Worm (Caenorhabditis elegans) whole organism, late embryonic: ENCODE data around the gene crn-5.
A peak's percentile ranks its signal among the peaks of the same experiment; 100 is the strongest.

Source experiments
- C38D4.7 ChIP-seq: fragments of 200-800 bp; sonication (Bioruptor generic); optimal IDR thresholded peaks from 2 replicates; lab custom pipeline; 2018; ENCODE audit warnings: mild to moderate bottlenecking, missing genetic modification characterization, moderate library complexity, missing compliant biosample characterization
- K09A11.1 ChIP-seq: sonication (generic microtip); optimal IDR thresholded peaks from 2 replicates; lab custom pipeline; 2017; ENCODE audit warnings: antibody characterized with exemption, mild to moderate bottlenecking, missing genetic modification characterization, missing compliant biosample characterization; ENCODE audit not compliant: insufficient read depth
- Y22D7AL.16 ChIP-seq: sonication (generic microtip); optimal IDR thresholded peaks from 2 replicates; lab custom pipeline; 2016; ENCODE audit warnings: missing genetic modification characterization, missing compliant biosample characterization
- ama-1 ChIP-seq: fragments of 150-350 bp; optimal IDR thresholded peaks from 2 replicates; lab custom pipeline; 2014
- ceh-14 ChIP-seq: sonication (generic microtip); optimal IDR thresholded peaks from 2 replicates; lab custom pipeline; 2016; ENCODE audit warnings: missing genotype, missing genetic modification characterization, missing compliant biosample characterization
- ceh-2 ChIP-seq: sonication (generic microtip); optimal IDR thresholded peaks from 2 replicates; lab custom pipeline; 2016; ENCODE audit warnings: missing genotype, missing genetic modification characterization, missing compliant biosample characterization
- ceh-24 ChIP-seq: sonication (generic microtip); optimal IDR thresholded peaks from 2 replicates; lab custom pipeline; 2016; ENCODE audit warnings: mild to moderate bottlenecking, missing genetic modification characterization, missing compliant biosample characterization
- ceh-31 ChIP-seq: sonication (generic microtip); optimal IDR thresholded peaks from 2 replicates; lab custom pipeline; 2016; ENCODE audit warnings: missing genetic modification characterization, missing compliant biosample characterization
- ceh-34 ChIP-seq: sonication (generic microtip); optimal IDR thresholded peaks from 2 replicates; lab custom pipeline; 2016; ENCODE audit warnings: mild to moderate bottlenecking, missing genetic modification characterization, missing compliant biosample characterization
- ceh-6 ChIP-seq: fragments of 200-800 bp; sonication (Bioruptor generic); optimal IDR thresholded peaks from 2 replicates; lab custom pipeline; 2018; ENCODE audit warnings: mild to moderate bottlenecking, missing genetic modification characterization, missing compliant biosample characterization
- dmd-4 ChIP-seq: sonication (generic microtip); optimal IDR thresholded peaks from 2 replicates; lab custom pipeline; 2016; ENCODE audit warnings: borderline replicate concordance, missing genetic modification characterization, missing compliant biosample characterization
- elt-2 ChIP-seq: sonication (generic microtip); optimal IDR thresholded peaks from 2 replicates; lab custom pipeline; 2016; ENCODE audit warnings: missing genetic modification reagents, missing genetic modification characterization, missing compliant biosample characterization
- elt-4 ChIP-seq: sonication (generic microtip); optimal IDR thresholded peaks from 2 replicates; lab custom pipeline; 2016; ENCODE audit warnings: missing genetic modification characterization, missing compliant biosample characterization
- ets-4 ChIP-seq: sonication (generic microtip); optimal IDR thresholded peaks from 2 replicates; lab custom pipeline; 2016; ENCODE audit warnings: missing genetic modification characterization, missing compliant biosample characterization
- fax-1 ChIP-seq: sonication (generic microtip); optimal IDR thresholded peaks from 2 replicates; lab custom pipeline; 2016; ENCODE audit warnings: missing genotype, missing genetic modification characterization, missing compliant biosample characterization
- fkh-6 ChIP-seq: sonication (generic microtip); optimal IDR thresholded peaks from 2 replicates; lab custom pipeline; 2016; ENCODE audit warnings: missing genetic modification characterization, missing compliant biosample characterization
- hlh-13 ChIP-seq: fragments of 200-800 bp; sonication (Bioruptor generic); optimal IDR thresholded peaks from 2 replicates; lab custom pipeline; 2018; ENCODE audit warnings: mild to moderate bottlenecking, missing genetic modification characterization, missing compliant biosample characterization
- hlh-15 ChIP-seq: sonication (generic microtip); optimal IDR thresholded peaks from 2 replicates; lab custom pipeline; 2016; ENCODE audit warnings: missing genetic modification characterization, missing compliant biosample characterization
- hlh-30 ChIP-seq: sonication (generic microtip); optimal IDR thresholded peaks from 2 replicates; lab custom pipeline; 2017; ENCODE audit warnings: antibody characterized with exemption, missing genetic modification characterization, missing compliant biosample characterization; ENCODE audit not compliant: insufficient read depth
- hlh-6 ChIP-seq: sonication (generic microtip); optimal IDR thresholded peaks from 2 replicates; lab custom pipeline; 2016; ENCODE audit warnings: missing genotype, missing genetic modification characterization, missing compliant biosample characterization
- hlh-8 ChIP-seq: sonication (generic microtip); optimal IDR thresholded peaks from 2 replicates; lab custom pipeline; 2016; ENCODE audit warnings: missing genotype, missing genetic modification characterization, missing compliant biosample characterization
- lim-6 ChIP-seq: sonication (generic microtip); optimal IDR thresholded peaks from 2 replicates; lab custom pipeline; 2016; ENCODE audit warnings: missing genetic modification characterization, missing compliant biosample characterization
- lin-11 ChIP-seq: fragments of 200-800 bp; sonication (Bioruptor generic); optimal IDR thresholded peaks from 2 replicates; lab custom pipeline; 2018; ENCODE audit warnings: mild to moderate bottlenecking, missing genetic modification characterization, missing compliant biosample characterization
- madf-2 ChIP-seq: sonication (generic microtip); optimal IDR thresholded peaks from 2 replicates; lab custom pipeline; 2017; ENCODE audit warnings: missing genetic modification characterization, missing compliant biosample characterization
- mec-3 ChIP-seq: sonication (generic microtip); optimal IDR thresholded peaks from 2 replicates; lab custom pipeline; 2016; ENCODE audit warnings: borderline replicate concordance, missing genetic modification characterization, missing compliant biosample characterization
- nhr-232 ChIP-seq: sonication (generic microtip); optimal IDR thresholded peaks from 2 replicates; lab custom pipeline; 2016; ENCODE audit warnings: missing genetic modification characterization, missing compliant biosample characterization
- npax-4 ChIP-seq: sonication (generic microtip); optimal IDR thresholded peaks from 2 replicates; lab custom pipeline; 2016; ENCODE audit warnings: missing genetic modification characterization, missing compliant biosample characterization
- odd-2 ChIP-seq: sonication (generic microtip); optimal IDR thresholded peaks from 2 replicates; lab custom pipeline; 2017; ENCODE audit warnings: antibody characterized with exemption, mild to moderate bottlenecking, missing genetic modification characterization, missing compliant biosample characterization
- pat-9 ChIP-seq: fragments of 200-800 bp; sonication (Bioruptor generic); optimal IDR thresholded peaks from 2 replicates; lab custom pipeline; 2018; ENCODE audit warnings: mild to moderate bottlenecking, missing genetic modification characterization, moderate library complexity, missing compliant biosample characterization
- rnt-1 ChIP-seq: sonication (generic microtip); optimal IDR thresholded peaks from 2 replicates; lab custom pipeline; 2016; ENCODE audit warnings: missing genetic modification characterization, missing compliant biosample characterization
- sox-4 ChIP-seq: sonication (generic microtip); optimal IDR thresholded peaks from 2 replicates; lab custom pipeline; 2017; ENCODE audit warnings: mild to moderate bottlenecking, missing genetic modification characterization, inconsistent platforms, missing compliant biosample characterization
- syd-9 ChIP-seq: sonication (generic microtip); optimal IDR thresholded peaks from 2 replicates; lab custom pipeline; 2016; ENCODE audit warnings: mild to moderate bottlenecking, missing genetic modification characterization, moderate library complexity, missing compliant biosample characterization
- tbx-2 ChIP-seq: sonication (generic microtip); optimal IDR thresholded peaks from 2 replicates; lab custom pipeline; 2016; ENCODE audit warnings: missing genetic modification characterization, missing compliant biosample characterization
- tbx-7 ChIP-seq: sonication (generic microtip); optimal IDR thresholded peaks from 2 replicates; lab custom pipeline; 2016; ENCODE audit warnings: missing genotype, missing genetic modification characterization, missing compliant biosample characterization
- ttx-3 ChIP-seq: sonication (generic microtip); optimal IDR thresholded peaks from 2 replicates; lab custom pipeline; 2016; ENCODE audit warnings: missing genetic modification reagents, missing genetic modification characterization, missing compliant biosample characterization
- unc-55 ChIP-seq: sonication (generic microtip); optimal IDR thresholded peaks from 2 replicates; lab custom pipeline; 2017; ENCODE audit warnings: missing biosample characterization, missing genetic modification reagents, missing genetic modification characterization
- unc-86 ChIP-seq: sonication (generic microtip); optimal IDR thresholded peaks from 2 replicates; lab custom pipeline; 2016; ENCODE audit warnings: missing genetic modification characterization, missing compliant biosample characterization
- zip-5 ChIP-seq: sonication (generic microtip); optimal IDR thresholded peaks from 2 replicates; lab custom pipeline; 2016; ENCODE audit warnings: missing genetic modification characterization, missing compliant biosample characterization
- ztf-16 ChIP-seq: sonication (generic microtip); optimal IDR thresholded peaks from 2 replicates; lab custom pipeline; 2017; ENCODE audit warnings: missing genetic modification characterization, missing compliant biosample characterization

The crn-5 gene

DNA sequence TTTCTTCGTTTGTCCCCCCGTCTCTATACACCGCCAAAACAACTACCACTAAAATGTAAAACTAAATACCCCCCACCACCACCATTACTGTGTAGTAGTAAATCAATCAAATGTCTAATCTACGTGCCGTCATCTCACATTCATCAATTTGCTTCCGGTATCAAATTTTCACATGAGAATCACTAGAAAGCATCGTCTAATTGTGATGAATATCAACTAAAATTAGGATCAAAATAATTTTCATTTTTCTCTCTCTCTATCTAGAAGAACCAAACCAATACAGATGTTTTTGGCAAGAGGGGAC lies 45.8 kb upstream of the crn-5 start:
- TF ChIP-seq unc-55 (peak; percentile 79), ceh-34 (tag; lab: Kevin White, UChicago) (no peak)

DNA sequence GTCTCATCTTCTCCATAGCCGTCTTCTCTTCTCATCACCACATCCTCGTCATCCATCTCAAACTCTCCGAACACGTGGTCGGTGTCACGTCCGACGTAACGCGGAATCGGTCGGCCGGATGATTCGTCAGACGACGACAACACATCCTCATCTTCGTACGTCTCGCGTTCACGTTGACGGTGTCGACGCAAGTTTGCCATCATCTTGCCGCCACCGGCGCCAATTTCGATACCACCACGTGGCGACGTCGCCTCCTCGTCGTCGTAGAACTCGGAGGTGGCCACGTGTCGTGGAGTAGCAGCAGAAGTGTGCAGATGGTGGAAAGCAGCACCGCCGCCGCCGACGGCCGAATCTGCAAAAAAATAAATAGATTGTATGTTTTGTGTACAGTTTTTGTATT lies 45.2 kb upstream of the crn-5 start:
- TF ChIP-seq hlh-8 (tag; lab: Kevin White, UChicago) = peak; percentile 26
- no peak for TF ChIP-seq odd-2 (tag; lab: Kevin White, UChicago)
- no peak for TF ChIP-seq zip-5 (tag; lab: Kevin White, UChicago)
- TF ChIP-seq tbx-2 (tag; lab: Kevin White, UChicago) = no peak
- no peak for TF ChIP-seq ceh-24 (tag; lab: Kevin White, UChicago)
- peak; percentile 12 for TF ChIP-seq elt-4 (tag; lab: Kevin White, UChicago)
- TF ChIP-seq ceh-14 (tag; lab: Kevin White, UChicago) = no peak
- TF ChIP-seq ets-4 (tag; lab: Kevin White, UChicago) = no peak
- no peak for TF ChIP-seq C38D4.7 (GFP tag; lab: Kevin White, UChicago)
- TF ChIP-seq ceh-6 (GFP tag; lab: Kevin White, UChicago) = no peak
- TF ChIP-seq mec-3 (tag; lab: Kevin White, UChicago) = no peak
- no peak for TF ChIP-seq fkh-6 (tag; lab: Kevin White, UChicago)
- no peak for TF ChIP-seq hlh-15 (tag; lab: Kevin White, UChicago)
- no peak for TF ChIP-seq ama-1 (lab: Kevin White, UChicago)
- TF ChIP-seq ztf-16 (tag; lab: Kevin White, UChicago) = no peak
- no peak for TF ChIP-seq fax-1
- no peak for TF ChIP-seq dmd-4
- peak; percentile 11 for TF ChIP-seq hlh-6 (tag; lab: Kevin White, UChicago)
- TF ChIP-seq syd-9 = no peak
- TF ChIP-seq pat-9 (tag; lab: Kevin White, UChicago) = no peak
- peak; percentile 24 for TF ChIP-seq tbx-7 (tag; lab: Kevin White, UChicago)
- TF ChIP-seq rnt-1 (tag; lab: Kevin White, UChicago) = no peak
- TF ChIP-seq lin-11 (tag; lab: Kevin White, UChicago) = no peak
- TF ChIP-seq K09A11.1 (tag; lab: Kevin White, UChicago) = no peak
- peak; percentile 17 for TF ChIP-seq lim-6 (tag; lab: Kevin White, UChicago)
- TF ChIP-seq unc-86 (tag; lab: Kevin White, UChicago) = no peak
- TF ChIP-seq elt-2 (tag; lab: Kevin White, UChicago) = no peak
- no peak for TF ChIP-seq hlh-13
- TF ChIP-seq sox-4 (tag; lab: Kevin White, UChicago) = no peak
- TF ChIP-seq Y22D7AL.16 = no peak

DNA sequence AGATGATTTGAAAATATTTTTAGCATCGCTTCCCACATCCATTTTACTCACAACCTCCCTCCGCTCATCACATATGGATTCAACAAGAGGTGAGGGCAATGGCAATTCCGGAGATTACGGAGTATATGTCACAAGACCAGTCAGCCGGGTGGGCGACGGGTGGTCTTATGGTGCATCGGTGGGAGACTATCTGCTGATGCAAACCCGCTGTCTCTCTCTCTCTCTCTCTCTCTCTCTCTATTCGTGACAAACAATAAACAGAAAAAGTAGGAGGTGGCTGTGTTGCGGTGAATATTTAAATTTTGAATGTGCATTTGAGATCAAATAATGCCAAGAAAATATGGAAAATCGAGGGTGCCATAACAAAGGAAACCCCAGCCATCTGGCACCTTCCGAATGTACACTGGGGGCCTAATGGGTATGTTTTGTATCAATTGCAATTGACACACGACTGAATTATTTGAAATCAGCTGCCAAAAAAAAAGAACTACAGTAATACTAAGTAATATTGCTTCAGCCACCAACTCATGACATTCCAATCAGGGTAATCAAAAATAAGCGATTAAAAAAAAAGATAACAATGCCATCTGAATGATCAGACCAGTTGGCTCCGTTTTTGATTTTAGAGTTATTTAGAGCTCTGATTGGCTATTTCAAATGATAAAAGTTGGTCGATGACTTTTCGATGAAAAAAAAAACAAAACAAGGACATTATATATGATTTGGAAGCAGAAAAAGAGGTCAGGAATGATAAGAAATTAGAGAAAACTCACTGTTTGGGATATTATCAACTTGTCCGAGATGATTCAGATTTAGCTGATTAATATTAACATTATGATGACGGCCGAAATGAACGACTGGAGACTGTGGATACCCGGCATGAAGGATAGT lies 44.5 kb upstream of the crn-5 start:
- TF ChIP-seq nhr-232 = no peak
- TF ChIP-seq elt-2 (tag; lab: Kevin White, UChicago) = peak; percentile 39
- no peak for TF ChIP-seq madf-2 (tag; lab: Kevin White, UChicago)
- TF ChIP-seq ceh-2 (tag; lab: Kevin White, UChicago) = no peak
- TF ChIP-seq unc-55 = no peak
- TF ChIP-seq ttx-3 = no peak
- no peak for TF ChIP-seq elt-4 (tag; lab: Kevin White, UChicago)
- TF ChIP-seq unc-86 (tag; lab: Kevin White, UChicago) = no peak
- peak; percentile 92 for TF ChIP-seq hlh-30
- TF ChIP-seq ceh-31 (tag; lab: Kevin White, UChicago) = peak; percentile 10
- no peak for TF ChIP-seq hlh-15 (tag; lab: Kevin White, UChicago)
- no peak for TF ChIP-seq npax-4
- TF ChIP-seq, all 69 proteins: peak for 3
